Worm (Caenorhabditis elegans): ENCODE data around the gene rgs-2.

rgs-2 gene

DNA sequence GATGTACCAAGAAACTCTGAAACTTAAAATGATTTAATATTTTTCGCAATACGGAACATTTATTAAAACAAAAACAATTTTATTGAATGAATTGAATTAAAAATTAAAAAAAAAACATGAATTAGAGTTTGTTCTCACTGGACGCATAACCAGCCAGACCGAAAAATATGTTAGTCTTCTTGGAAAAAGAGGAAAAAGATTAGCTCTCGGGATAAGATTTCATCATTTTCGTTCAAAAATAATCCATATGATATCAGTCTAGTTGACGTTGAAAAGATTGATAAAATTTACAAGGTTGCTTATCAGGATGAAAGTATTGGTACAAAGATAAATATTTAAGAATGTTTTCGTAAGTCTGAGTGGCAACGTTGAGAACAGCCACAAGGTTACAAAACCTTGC, 12.0 kb upstream of the rgs-2 start, which contains the start of gene nhr-26:
Gene nhr-26 (minus strand): TSS at position 10 of the 400 bp plus-strand sequence.
- TF ChIP-seq tra-4 (tag; optimal IDR thresholded peaks at IDR 0.05), result no peak
- no peak for TF ChIP-seq F13C5.2 (tag; optimal IDR thresholded peaks at IDR 0.05)
- no peak for TF ChIP-seq ceh-13 (GFP tag; optimal IDR thresholded peaks at IDR 0.05)
- TF ChIP-seq ama-1 (optimal IDR thresholded peaks at IDR 0.05), result no peak
- TF ChIP-seq hmg-4 (GFP tag; optimal IDR thresholded peaks at IDR 0.05), result no peak
- no peak for TF ChIP-seq tbx-37 (GFP tag; conservative IDR thresholded peaks at IDR 0.05)
- TF ChIP-seq scrt-1 (GFP tag; IDR thresholded peaks at IDR 0.05), result no peak
- no peak for TF ChIP-seq tbx-11 (GFP tag; IDR thresholded peaks at IDR 0.05)
- TF ChIP-seq pes-1 (GFP tag; IDR thresholded peaks at IDR 0.05), result no peak
- no peak for TF ChIP-seq hmbx-1 (tag; optimal IDR thresholded peaks at IDR 0.05)
- no peak for TF ChIP-seq ets-7 (tag; optimal IDR thresholded peaks at IDR 0.05)
- TF ChIP-seq ceh-36 (tag; optimal IDR thresholded peaks at IDR 0.05), result no peak
- TF ChIP-seq flt-1 (GFP tag; IDR thresholded peaks at IDR 0.05), result no peak
- TF ChIP-seq aly-1 (tag; optimal IDR thresholded peaks at IDR 0.05), result no peak
- no peak for TF ChIP-seq sea-1 (GFP tag; conservative IDR thresholded peaks at IDR 0.05)
- no peak for TF ChIP-seq hnd-1 (tag; optimal IDR thresholded peaks at IDR 0.05)
- no peak for TF ChIP-seq B0310.2 (tag; optimal IDR thresholded peaks at IDR 0.05)

DNA sequence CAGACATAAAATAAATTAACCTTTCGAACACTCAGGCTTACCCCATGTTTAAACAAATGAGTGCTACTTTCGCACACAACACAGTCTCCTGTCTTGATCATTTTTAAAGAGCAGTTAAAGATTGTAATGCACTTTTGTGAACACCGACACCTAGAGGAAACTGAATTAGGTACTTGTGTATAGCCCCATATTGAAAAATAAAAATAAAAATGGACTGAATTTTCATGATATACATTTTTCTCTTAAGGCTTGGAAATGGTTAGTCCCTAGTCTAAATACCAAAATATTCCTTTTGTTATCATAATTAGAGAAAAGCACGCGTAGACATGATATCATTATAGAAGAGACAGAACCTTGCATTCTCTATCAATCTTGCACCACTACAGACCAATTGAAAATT, 10.5 kb upstream of the rgs-2 start, which contains the start of gene nhr-214:
Gene nhr-214 (minus strand): TSS at position 101 of the 400 bp plus-strand sequence.
- TF ChIP-seq pes-1 (GFP tag; IDR thresholded peaks at IDR 0.05), result no peak
- no peak for TF ChIP-seq tbx-11 (GFP tag; IDR thresholded peaks at IDR 0.05)
- TF ChIP-seq aly-1 (tag; optimal IDR thresholded peaks at IDR 0.05), result no peak
- TF ChIP-seq hmg-4 (GFP tag; optimal IDR thresholded peaks at IDR 0.05), result no peak
- TF ChIP-seq ets-7 (tag; optimal IDR thresholded peaks at IDR 0.05), result no peak
- TF ChIP-seq scrt-1 (GFP tag; IDR thresholded peaks at IDR 0.05), result no peak
- no peak for TF ChIP-seq tbx-37 (GFP tag; conservative IDR thresholded peaks at IDR 0.05)
- TF ChIP-seq flt-1 (GFP tag; IDR thresholded peaks at IDR 0.05), result no peak
- no peak for TF ChIP-seq hmbx-1 (tag; optimal IDR thresholded peaks at IDR 0.05)
- TF ChIP-seq F13C5.2 (tag; optimal IDR thresholded peaks at IDR 0.05), result no peak
- no peak for TF ChIP-seq B0310.2 (tag; optimal IDR thresholded peaks at IDR 0.05)

DNA sequence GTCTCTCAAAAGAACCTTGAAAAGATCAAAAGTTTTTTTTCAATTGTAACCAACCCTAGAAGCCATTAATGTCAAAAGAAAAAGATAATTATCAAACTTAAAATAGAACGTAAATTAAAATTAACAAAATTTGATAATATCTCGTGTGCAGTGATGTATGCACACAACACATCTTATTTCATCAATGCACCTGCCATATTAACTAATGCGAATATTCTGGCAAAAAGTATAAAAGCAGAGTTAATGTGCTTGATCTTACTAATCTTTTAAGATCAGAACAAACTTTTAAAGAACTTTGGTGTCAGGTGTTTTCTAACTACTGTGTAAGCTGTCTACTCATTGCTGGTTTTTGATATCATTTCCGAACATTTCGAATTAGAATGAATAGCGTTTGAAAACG, 9.7 kb upstream of the rgs-2 start:
- TF ChIP-seq B0310.2 (tag; optimal IDR thresholded peaks at IDR 0.05) (no peak), ets-7 (tag; optimal IDR thresholded peaks at IDR 0.05) (no peak), tra-4 (tag; optimal IDR thresholded peaks at IDR 0.05) (no peak), tbx-11 (GFP tag; IDR thresholded peaks at IDR 0.05) (no peak), hmg-4 (GFP tag; optimal IDR thresholded peaks at IDR 0.05) (no peak), aly-1 (tag; optimal IDR thresholded peaks at IDR 0.05) (no peak), hnd-1 (tag; optimal IDR thresholded peaks at IDR 0.05) (no peak), sea-1 (GFP tag; conservative IDR thresholded peaks at IDR 0.05) (no peak)

DNA sequence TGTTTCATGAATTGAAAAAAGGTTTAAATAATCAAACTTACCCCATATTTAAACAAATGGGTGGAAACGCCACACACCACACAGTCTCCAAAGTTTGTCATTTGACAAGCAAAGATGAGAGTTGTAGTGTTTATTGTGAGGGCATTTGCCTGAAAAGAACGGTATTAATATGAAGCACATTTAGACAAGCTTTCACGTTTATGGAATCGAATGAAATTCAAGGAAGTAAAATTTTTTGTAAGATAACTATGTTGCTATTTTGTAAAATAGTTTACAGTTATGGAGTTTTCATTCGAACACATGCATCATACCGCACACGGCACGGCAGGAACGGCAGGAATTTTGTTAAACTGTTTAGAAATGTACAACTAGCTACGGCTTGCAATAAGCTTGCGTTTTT, 7.7 kb upstream of the rgs-2 start, which contains the start of gene nhr-272:
Gene nhr-272 (minus strand): TSS at position 101 of the 400 bp plus-strand sequence.
- no peak for TF ChIP-seq hmg-4 (GFP tag; optimal IDR thresholded peaks at IDR 0.05)
- no peak for TF ChIP-seq aly-1 (tag; optimal IDR thresholded peaks at IDR 0.05)
- no peak for TF ChIP-seq ceh-36 (tag; optimal IDR thresholded peaks at IDR 0.05)
- TF ChIP-seq tbx-37 (GFP tag; conservative IDR thresholded peaks at IDR 0.05), result no peak
- TF ChIP-seq tbx-11 (GFP tag; IDR thresholded peaks at IDR 0.05), result no peak
- TF ChIP-seq flt-1 (GFP tag; IDR thresholded peaks at IDR 0.05), result no peak
- TF ChIP-seq B0310.2 (tag; optimal IDR thresholded peaks at IDR 0.05), result no peak
- TF ChIP-seq tra-4 (tag; optimal IDR thresholded peaks at IDR 0.05), result no peak
- TF ChIP-seq sea-1 (GFP tag; conservative IDR thresholded peaks at IDR 0.05), result no peak
- no peak for TF ChIP-seq scrt-1 (GFP tag; IDR thresholded peaks at IDR 0.05)
- TF ChIP-seq F13C5.2 (tag; optimal IDR thresholded peaks at IDR 0.05), result no peak
- no peak for TF ChIP-seq ets-7 (tag; optimal IDR thresholded peaks at IDR 0.05)
- no peak for TF ChIP-seq ceh-13 (GFP tag; optimal IDR thresholded peaks at IDR 0.05)
- TF ChIP-seq hmbx-1 (tag; optimal IDR thresholded peaks at IDR 0.05), result no peak
- no peak for TF ChIP-seq hnd-1 (tag; optimal IDR thresholded peaks at IDR 0.05)
- no peak for TF ChIP-seq ama-1 (optimal IDR thresholded peaks at IDR 0.05)
- TF ChIP-seq pes-1 (GFP tag; IDR thresholded peaks at IDR 0.05), result no peak

DNA sequence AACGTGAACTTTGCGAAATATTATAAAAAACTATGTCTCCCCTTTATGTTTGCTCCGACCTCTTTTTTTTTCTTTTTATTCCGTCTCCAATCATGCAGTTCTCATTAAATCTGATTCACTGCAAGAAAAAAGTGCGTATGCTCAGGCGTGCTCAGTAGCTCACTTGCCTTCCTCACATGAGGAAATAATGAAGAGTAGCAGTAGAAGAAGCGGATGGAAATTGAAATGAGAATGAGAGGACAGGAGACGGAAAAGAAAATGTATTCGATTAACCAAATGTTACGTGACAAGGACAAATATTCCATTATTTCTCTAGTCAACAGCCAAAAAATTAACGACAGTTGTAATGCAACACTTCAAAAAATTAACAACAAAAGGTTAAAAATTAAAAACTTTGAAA, 561 bp downstream of the rgs-2 start:
- TF ChIP-seq F13C5.2 (tag; optimal IDR thresholded peaks at IDR 0.05) (no peak), ama-1 (optimal IDR thresholded peaks at IDR 0.05) (no peak), ceh-13 (GFP tag; optimal IDR thresholded peaks at IDR 0.05) (no peak), tra-4 (tag; optimal IDR thresholded peaks at IDR 0.05) (no peak), ceh-36 (tag; optimal IDR thresholded peaks at IDR 0.05) (no peak), scrt-1 (GFP tag; IDR thresholded peaks at IDR 0.05) (no peak)

DNA sequence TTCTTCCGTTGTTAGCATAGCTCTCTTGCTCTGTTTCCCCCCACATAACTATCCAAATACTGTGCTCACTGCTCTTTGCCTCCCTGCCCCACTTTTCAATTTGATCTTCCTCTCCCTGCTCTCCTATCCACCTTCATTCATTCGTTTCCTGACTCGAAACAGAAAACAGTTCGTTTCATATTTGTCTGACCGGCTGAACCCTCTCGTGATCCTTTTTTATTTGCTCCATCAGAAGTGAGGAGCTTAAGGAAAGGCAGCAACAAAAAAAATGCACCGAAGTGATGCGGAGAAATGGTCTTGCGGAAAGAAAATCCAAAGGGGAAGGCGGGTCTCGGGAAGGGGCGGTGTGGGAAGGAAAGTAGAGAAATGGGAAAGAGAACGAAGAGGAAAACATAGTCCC, 9.0 kb downstream of the rgs-2 start:
- no peak for TF ChIP-seq hmbx-1 (tag; optimal IDR thresholded peaks at IDR 0.05)
- no peak for TF ChIP-seq aly-1 (tag; optimal IDR thresholded peaks at IDR 0.05)
- TF ChIP-seq ceh-13 (GFP tag; optimal IDR thresholded peaks at IDR 0.05), result no peak
- TF ChIP-seq scrt-1 (GFP tag; IDR thresholded peaks at IDR 0.05), result no peak
- TF ChIP-seq tbx-37 (GFP tag; conservative IDR thresholded peaks at IDR 0.05), result no peak
- no peak for TF ChIP-seq F13C5.2 (tag; optimal IDR thresholded peaks at IDR 0.05)
- TF ChIP-seq ceh-36 (tag; optimal IDR thresholded peaks at IDR 0.05), result no peak
- TF ChIP-seq hnd-1 (tag; optimal IDR thresholded peaks at IDR 0.05), result no peak
- no peak for TF ChIP-seq tra-4 (tag; optimal IDR thresholded peaks at IDR 0.05)
- no peak for TF ChIP-seq ama-1 (optimal IDR thresholded peaks at IDR 0.05)
- TF ChIP-seq flt-1 (GFP tag; IDR thresholded peaks at IDR 0.05), result no peak

DNA sequence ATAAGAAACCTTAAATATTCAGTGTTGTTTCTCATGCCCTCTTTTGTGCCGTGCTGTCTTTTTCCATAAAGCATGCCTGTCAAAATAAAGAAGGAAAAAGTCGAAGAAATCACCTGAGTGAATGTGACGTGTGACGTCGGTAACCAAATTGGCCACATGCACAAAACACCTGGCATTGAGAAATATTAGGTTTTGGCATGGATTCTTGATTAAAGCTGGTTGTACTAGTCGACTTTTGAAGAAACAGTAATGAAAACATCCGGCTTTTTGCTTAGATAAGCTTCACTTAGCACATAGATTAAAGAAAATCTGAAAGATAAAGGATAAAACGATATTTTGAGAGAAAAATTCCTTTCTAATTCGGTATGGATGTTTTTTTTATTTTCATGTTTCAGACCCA, 13.7 kb downstream of the rgs-2 start:
- TF ChIP-seq ceh-36 (tag; optimal IDR thresholded peaks at IDR 0.05) (no peak), scrt-1 (GFP tag; IDR thresholded peaks at IDR 0.05) (no peak), flt-1 (GFP tag; IDR thresholded peaks at IDR 0.05) (no peak), ceh-13 (GFP tag; optimal IDR thresholded peaks at IDR 0.05) (no peak), F13C5.2 (tag; optimal IDR thresholded peaks at IDR 0.05) (no peak), aly-1 (tag; optimal IDR thresholded peaks at IDR 0.05) (no peak), hnd-1 (tag; optimal IDR thresholded peaks at IDR 0.05) (no peak), pes-1 (GFP tag; IDR thresholded peaks at IDR 0.05) (no peak), sea-1 (GFP tag; conservative IDR thresholded peaks at IDR 0.05) (no peak), ets-7 (tag; optimal IDR thresholded peaks at IDR 0.05) (no peak), tbx-11 (GFP tag; IDR thresholded peaks at IDR 0.05) (no peak)

All from whole organism, early embryonic.